Fruit fly (Drosophila melanogaster) S2 (cell line): ENCODE data around the gene CG5390.

Experiments used
- CG8478 ChIP-seq: fragments of >200 bp; optimal IDR thresholded peaks from 2 replicates; lab custom pipeline; 2018
- CTCF ChIP-seq, 2 experiments: fragments of >200 bp; optimal IDR thresholded peaks; 2 replicates each; lab custom pipeline; 2018

The CG5390 gene

DNA sequence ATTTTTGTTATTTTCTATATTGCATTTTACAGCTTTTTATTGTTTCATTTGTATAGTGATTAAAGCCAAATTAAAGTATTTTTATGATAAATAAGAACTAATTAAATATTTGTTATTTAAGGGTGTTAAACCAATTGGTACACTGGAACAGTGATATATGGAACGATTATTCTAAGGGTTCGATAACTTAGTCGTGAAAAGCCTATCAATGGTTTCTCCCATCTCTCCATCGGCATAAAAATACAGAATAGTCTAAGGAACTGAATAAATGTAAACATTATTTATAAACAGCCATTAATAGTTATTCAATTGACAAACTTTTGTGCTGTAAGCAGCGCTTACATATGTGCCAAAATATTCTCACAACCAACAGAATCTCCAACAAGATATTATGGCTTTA is 41.3 kb downstream of the CG5390 start, which contains the start of gene Mob3:
TSS of gene Mob3 (plus strand) at position 208 of the 400 bp plus-strand sequence.
- no peak for TF ChIP-seq CTCF (optimal IDR thresholded peaks at IDR 0.05; lab: Kevin White, UChicago)
- TF ChIP-seq CG8478: no peak

DNA sequence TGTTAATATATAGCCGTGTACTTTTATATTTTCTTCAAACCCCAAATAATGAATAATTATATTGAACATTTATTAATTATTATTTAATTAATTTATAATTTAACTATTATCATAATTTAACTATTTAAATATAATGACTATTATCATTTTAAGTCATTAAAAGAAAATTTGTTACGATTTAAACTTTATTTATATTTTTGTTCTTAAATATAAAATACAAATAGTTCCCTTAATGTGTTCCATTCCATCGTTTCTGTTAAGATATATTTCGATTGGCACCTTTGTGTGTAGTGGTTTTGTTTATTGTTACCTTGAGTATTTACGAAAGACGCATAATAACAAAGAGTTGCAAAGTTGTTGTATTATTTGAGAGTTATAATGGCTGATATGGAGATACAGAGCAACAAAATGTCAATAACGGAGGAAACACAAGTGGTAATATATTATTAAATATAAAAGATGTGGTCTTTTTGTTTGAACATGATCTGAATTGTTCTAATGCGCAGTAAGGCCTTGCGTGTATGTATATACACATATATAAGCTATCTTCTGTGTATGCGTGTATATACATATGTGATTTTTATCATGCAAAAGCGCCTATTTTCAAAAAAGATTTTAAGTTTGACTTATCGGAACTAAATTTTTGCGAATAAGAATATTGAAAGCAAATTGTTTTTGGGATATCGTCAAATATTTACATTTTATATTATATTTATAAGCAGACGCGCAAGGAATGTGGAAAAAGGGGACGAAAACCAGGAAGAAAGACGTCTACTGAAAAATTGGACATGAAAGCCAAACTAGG is 42.4 kb downstream of the CG5390 start, which contains the start of gene REPTOR-BP:
TSS of gene REPTOR-BP (plus strand) at position 296 of the 805 bp plus-strand sequence.
- no peak for TF ChIP-seq CTCF (optimal IDR thresholded peaks at IDR 0.05; lab: Kevin White, UChicago)
- no peak for TF ChIP-seq CG8478

dm6 chr2L:10263343-10263744 is 43.0 kb downstream of the CG5390 start, which contains the start of gene Rsf1:
Gene Rsf1 (minus strand): TSS chr2L:10263554.
- TF ChIP-seq CG8478 (no peak), CTCF (optimal IDR thresholded peaks at IDR 0.05; lab: Kevin White, UChicago) (peak in 1 of 2 experiments; percentile 13)

- TF ChIP-seq CTCF (optimal IDR thresholded peaks at IDR 0.05; lab: Kevin White, UChicago): no peak
- TF ChIP-seq CG8478: no peak
Measured at dm6 chr2L:10261774-10262173, 44.6 kb downstream of the CG5390 start.

- TF ChIP-seq CG8478 (no peak), CTCF (optimal IDR thresholded peaks at IDR 0.05; lab: Kevin White, UChicago) (peak in 1 of 2 experiments; percentile 3)
Measured at dm6 chr2L:10260750-10261493, 45.5 kb downstream of the CG5390 start, which contains the start of gene Pten. Gene Pten (minus strand): TSS chr2L:10261049.

dm6 chr2L:10259960-10260749 is 46.2 kb downstream of the CG5390 start:
- no peak for TF ChIP-seq CG8478
- TF ChIP-seq CTCF (optimal IDR thresholded peaks at IDR 0.05; lab: Kevin White, UChicago): no peak

- TF ChIP-seq CG8478 (no peak), CTCF (optimal IDR thresholded peaks at IDR 0.05; lab: Kevin White, UChicago) (no peak)
Measured at dm6 chr2L:10255725-10256158, 50.7 kb downstream of the CG5390 start, which contains the start of gene CG5676. Gene CG5676 (minus strand): TSS chr2L:10255891.
